Worm (Caenorhabditis elegans) whole organism, L4 larva: ENCODE data around the gene srxa-18.

Experiments
- Y105C5A.15 ChIP-seq: fragments of 200-800 bp; sonication (Bioruptor generic); IDR thresholded peaks from 2 replicates; pipeline ENCODE4 v1.3.6; 2022; ENCODE audit warnings: missing genetic modification characterization, missing compliant biosample characterization
- ceh-82 ChIP-seq: sonication (generic microtip); optimal IDR thresholded peaks from 2 replicates; lab custom pipeline; 2017; ENCODE audit warnings: missing biosample characterization, missing genetic modification characterization
- daf-12 ChIP-seq: fragments of 150-350 bp; optimal IDR thresholded peaks from 2 replicates; lab custom pipeline; 2014; ENCODE audit warnings: missing biosample characterization, missing genetic modification reagents, missing genetic modification characterization
- hif-1 ChIP-seq, 2 experiments: sonication (generic microtip); optimal IDR thresholded peaks; 2 replicates each; lab custom pipeline; 2016 to 2017; ENCODE audit warnings: missing compliant biosample characterization in 2 of 2, missing genetic modification characterization in 2 of 2, missing genetic modification reagents in 2 of 2, missing genotype in 2 of 2, mild to moderate bottlenecking in 1 of 2
- lin-15B ChIP-seq: fragments of 150-350 bp; sonication (generic microtip); optimal IDR thresholded peaks from 3 replicates; lab custom pipeline; 2014; ENCODE audit warnings: missing biosample characterization, missing genetic modification characterization
- mdl-1 ChIP-seq, 2 experiments: fragments of 150-350 bp in 1 of 2; sonication (generic microtip) in 1 of 2; optimal IDR thresholded peaks; 2 replicates each; lab custom pipeline; 2014 to 2017; ENCODE audit warnings: missing biosample characterization in 2 of 2, missing genetic modification characterization in 2 of 2
- mxl-3 ChIP-seq: fragments of 200-800 bp; sonication (Bioruptor generic); optimal IDR thresholded peaks from 2 replicates; lab custom pipeline; 2018; ENCODE audit warnings: mild to moderate bottlenecking, missing genetic modification characterization, missing compliant biosample characterization
- nhr-76 ChIP-seq: fragments of 150-350 bp; optimal IDR thresholded peaks from 2 replicates; lab custom pipeline; 2014; ENCODE audit warnings: missing biosample characterization, missing genetic modification characterization
- skn-1 ChIP-seq: fragments of 150-350 bp; optimal IDR thresholded peaks from 2 replicates; lab custom pipeline; 2014; ENCODE audit warnings: missing biosample characterization, missing genetic modification characterization
- snpc-4 ChIP-seq: fragments of 150-350 bp; optimal IDR thresholded peaks from 2 replicates; lab custom pipeline; 2014; ENCODE audit warnings: missing biosample characterization, missing genetic modification characterization
- zag-1 ChIP-seq: fragments of 150-350 bp; optimal IDR thresholded peaks from 2 replicates; lab custom pipeline; 2014; ENCODE audit warnings: missing biosample characterization, missing genetic modification characterization

ce11 chrV:10158528-10158927 lies 37.7 kb upstream of the srxa-18 start, which contains the start of gene srsx-30:
- TF ChIP-seq zag-1 (no peak), Y105C5A.15 (no peak), ceh-82 (tag; lab: Kevin White, UChicago) (no peak), skn-1 (no peak), nhr-76 (tag; lab: Kevin White, UChicago) (no peak), daf-12 (no peak), hif-1 (tag; optimal IDR thresholded peaks at IDR 0.05; lab: Kevin White, UChicago) (no peak), mdl-1 (tag; optimal IDR thresholded peaks at IDR 0.05; lab: Kevin White, UChicago) (no peak), snpc-4 (tag; lab: Kevin White, UChicago) (no peak), mxl-3 (GFP tag; lab: Kevin White, UChicago) (no peak), lin-15B (tag; lab: Kevin White, UChicago) (no peak)
